Fruit fly (Drosophila melanogaster) whole organism, embryonic: Measurements from ENCODE around the gene CG9316.
A peak's percentile ranks its signal among the peaks of the same experiment; 100 is the strongest.

Experiments
- Awh ChIP-seq: fragments of 200-800 bp; sonication (Bioruptor generic); IDR thresholded peaks from 2 replicates; pipeline ENCODE4, ENCODE4 v1.3.6; 2022; ENCODE audit warnings: missing biosample characterization, missing genetic modification characterization
- B-H2 ChIP-seq: fragments of 200-800 bp; sonication (Bioruptor generic); optimal IDR thresholded peaks from 2 replicates; lab custom pipeline; 2018; ENCODE audit warnings: missing biosample characterization, mild to moderate bottlenecking, missing genetic modification characterization
- C15 ChIP-seq: fragments of 200-800 bp; sonication (Bioruptor generic); IDR thresholded peaks from 3 replicates; pipeline ENCODE4 v1.3.6; 2022; ENCODE audit warnings: missing biosample characterization, missing genetic modification characterization
- CG10209 ChIP-seq: fragments of 200-800 bp; sonication (Bioruptor generic); optimal IDR thresholded peaks from 3 replicates; lab custom pipeline; 2017; ENCODE audit warnings: missing biosample characterization, mild to moderate bottlenecking, missing genetic modification characterization, missing genetic modification reagents
- CG10321 ChIP-seq: fragments of 200-800 bp; sonication (Bioruptor generic); IDR thresholded peaks from 2 replicates; pipeline ENCODE4 v1.3.6; 2022; ENCODE audit warnings: missing biosample characterization, missing genetic modification characterization
- CG10543 ChIP-seq: fragments of 200-800 bp; sonication (Bioruptor generic); optimal IDR thresholded peaks from 3 replicates; lab custom pipeline; 2017; ENCODE audit warnings: missing biosample characterization, mild to moderate bottlenecking, missing genetic modification characterization, moderate library complexity
- CG11247 ChIP-seq: fragments of 200-800 bp; sonication (Bioruptor generic); IDR thresholded peaks from 2 replicates; pipeline ENCODE4 v1.3.6; 2022; ENCODE audit warnings: missing biosample characterization, missing genetic modification characterization
- CG11696 ChIP-seq: fragments of 200-800 bp; sonication (Bioruptor generic); IDR thresholded peaks from 2 replicates; pipeline ENCODE4 v1.3.6; 2022; ENCODE audit warnings: missing biosample characterization, missing genetic modification characterization
- CG1233 ChIP-seq: fragments of 200-800 bp; sonication (Bioruptor generic); optimal IDR thresholded peaks from 4 replicates; lab custom pipeline; 2018; ENCODE audit warnings: missing biosample characterization, mild to moderate bottlenecking, missing genetic modification characterization
- CG13287 ChIP-seq: fragments of 200-800 bp; sonication (Bioruptor generic); IDR thresholded peaks from 2 replicates; pipeline ENCODE4 v1.3.6; 2022; ENCODE audit warnings: missing biosample characterization, missing genetic modification characterization; ENCODE audit not compliant: partially characterized antibody
- CG15514 ChIP-seq: fragments of 200-800 bp; sonication (Bioruptor generic); optimal IDR thresholded peaks from 3 replicates; lab custom pipeline; 2017; ENCODE audit warnings: missing biosample characterization, missing genetic modification characterization, mild to moderate bottlenecking, moderate library complexity, missing genetic modification reagents
- CG1603 ChIP-seq: fragments of 200-800 bp; sonication (Bioruptor generic); optimal IDR thresholded peaks from 2 replicates; lab custom pipeline; 2019; ENCODE audit warnings: missing biosample characterization, mild to moderate bottlenecking, missing genetic modification characterization, moderate library complexity
- CG17568 ChIP-seq: fragments of 200-800 bp; sonication (Bioruptor generic); optimal IDR thresholded peaks from 2 replicates; lab custom pipeline; 2018; ENCODE audit warnings: missing biosample characterization, mild to moderate bottlenecking, missing genetic modification characterization, moderate library complexity
- CG32767 ChIP-seq: fragments of 200-800 bp; sonication (Bioruptor generic); IDR thresholded peaks from 2 replicates; pipeline ENCODE4 v1.3.6; 2022; ENCODE audit warnings: missing biosample characterization, missing genetic modification characterization
- CG3838 ChIP-seq: fragments of 200-800 bp; sonication (Bioruptor generic); optimal IDR thresholded peaks from 3 replicates; lab custom pipeline; 2016; ENCODE audit warnings: missing biosample characterization, missing genetic modification characterization
- CG4360 ChIP-seq: fragments of 200-800 bp; sonication (Bioruptor generic); IDR thresholded peaks from 2 replicates; pipeline ENCODE4 v1.3.6; 2022; ENCODE audit warnings: missing biosample characterization, missing genetic modification characterization
- CG5953 ChIP-seq: fragments of 200-800 bp; sonication (Bioruptor generic); IDR thresholded peaks from 2 replicates; pipeline ENCODE4 v1.3.6; 2022; ENCODE audit warnings: missing biosample characterization, missing genetic modification characterization
- CG8089 ChIP-seq: fragments of 200-800 bp; sonication (Bioruptor generic); optimal IDR thresholded peaks from 3 replicates; lab custom pipeline; 2016; ENCODE audit warnings: missing biosample characterization, missing genetic modification characterization
- CG8765 ChIP-seq: fragments of 200-800 bp; sonication (Bioruptor generic); IDR thresholded peaks from 2 replicates; pipeline ENCODE4 v1.3.6; 2022; ENCODE audit warnings: missing biosample characterization, missing genetic modification characterization
- CG9609 ChIP-seq: fragments of 200-800 bp; sonication (Bioruptor generic); optimal IDR thresholded peaks from 3 replicates; lab custom pipeline; 2016; ENCODE audit warnings: missing biosample characterization, missing genetic modification characterization
- CkIIα-i1 ChIP-seq: fragments of 200-800 bp; sonication (Bioruptor generic); IDR thresholded peaks from 2 replicates; pipeline ENCODE4 v1.3.6; 2022; ENCODE audit warnings: missing biosample characterization, missing genetic modification characterization
- D19B ChIP-seq: fragments of 200-800 bp; sonication (Bioruptor generic); optimal IDR thresholded peaks from 2 replicates; lab custom pipeline; 2017; ENCODE audit warnings: missing biosample characterization, mild to moderate bottlenecking, missing genetic modification characterization
- Dbx ChIP-seq: fragments of 200-800 bp; sonication (Bioruptor generic); IDR thresholded peaks from 3 replicates; pipeline ENCODE4 v1.3.6; 2022; ENCODE audit warnings: missing biosample characterization, missing genetic modification characterization
- Doc2 ChIP-seq: fragments of 200-800 bp; sonication (Bioruptor generic); IDR thresholded peaks from 2 replicates; pipeline ENCODE4 v1.3.6; 2022; ENCODE audit warnings: missing biosample characterization, missing genetic modification characterization
- E2f1 ChIP-seq: fragments of 200-800 bp; sonication (Bioruptor generic); IDR thresholded peaks from 2 replicates; pipeline ENCODE4 v1.3.6; 2022; ENCODE audit warnings: missing biosample characterization, missing genetic modification characterization
- Fer3 ChIP-seq: fragments of 200-800 bp; sonication (Bioruptor generic); optimal IDR thresholded peaks from 2 replicates; lab custom pipeline; 2018; ENCODE audit warnings: missing biosample characterization, mild to moderate bottlenecking, missing genetic modification characterization, moderate library complexity
- HLH4C ChIP-seq: fragments of 200-800 bp; sonication (Bioruptor generic); IDR thresholded peaks from 3 replicates; pipeline ENCODE4 v1.3.6; 2022; ENCODE audit warnings: missing biosample characterization, missing genetic modification characterization; ENCODE audit not compliant: partially characterized antibody
- Hr78 ChIP-seq, 2 experiments: fragments of 200-800 bp in 1 of 2; fragments of >200 bp in 1 of 2; sonication (Bioruptor generic) in 1 of 2; optimal IDR thresholded peaks; 2 replicates each; lab custom pipeline; 2017 to 2019; ENCODE audit warnings: missing biosample characterization in 2 of 2, missing genetic modification characterization in 2 of 2, mild to moderate bottlenecking in 1 of 2, moderate library complexity in 1 of 2
- Kr ChIP-seq: fragments of 200-800 bp; sonication (Bioruptor generic); optimal IDR thresholded peaks from 2 replicates; lab custom pipeline; 2017; ENCODE audit warnings: missing biosample characterization, mild to moderate bottlenecking, missing genetic modification characterization
- NC2α ChIP-seq: fragments of 200-800 bp; sonication (Bioruptor generic); optimal IDR thresholded peaks from 2 replicates; lab custom pipeline; 2016; ENCODE audit warnings: missing biosample characterization, missing genetic modification characterization
- Neu2 ChIP-seq: fragments of 200-800 bp; sonication (Bioruptor generic); optimal IDR thresholded peaks from 3 replicates; lab custom pipeline; 2016; ENCODE audit warnings: missing biosample characterization, missing genetic modification characterization, borderline replicate concordance
- PHDP ChIP-seq: fragments of 200-800 bp; sonication (Bioruptor generic); optimal IDR thresholded peaks from 3 replicates; lab custom pipeline; 2018; ENCODE audit warnings: missing biosample characterization, mild to moderate bottlenecking, missing genetic modification characterization, moderate library complexity
- Sox100B ChIP-seq: fragments of 200-800 bp; sonication (Bioruptor generic); optimal IDR thresholded peaks from 3 replicates; lab custom pipeline; 2018; ENCODE audit warnings: missing biosample characterization, mild to moderate bottlenecking, missing genetic modification characterization
- YL-1 ChIP-seq: fragments of 200-800 bp; sonication (Bioruptor generic); optimal IDR thresholded peaks from 3 replicates; lab custom pipeline; 2017; ENCODE audit warnings: missing biosample characterization, mild to moderate bottlenecking, missing genetic modification characterization
- ap ChIP-seq: fragments of 200-800 bp; sonication (Bioruptor generic); IDR thresholded peaks from 2 replicates; pipeline ENCODE4 v1.3.6; 2022; ENCODE audit warnings: missing biosample characterization, missing genetic modification characterization
- ara ChIP-seq: fragments of 200-800 bp; sonication (Bioruptor generic); IDR thresholded peaks from 2 replicates; pipeline ENCODE4 v1.3.6; 2022; ENCODE audit warnings: missing biosample characterization, missing genetic modification characterization
- bbx ChIP-seq: fragments of 200-800 bp; sonication (Bioruptor generic); IDR thresholded peaks from 2 replicates; pipeline ENCODE4 v1.3.6; 2022; ENCODE audit warnings: missing biosample characterization, missing genetic modification characterization; ENCODE audit not compliant: partially characterized antibody
- dimm ChIP-seq: fragments of 200-800 bp; sonication (Bioruptor generic); IDR thresholded peaks from 2 replicates; pipeline ENCODE4 v1.3.6; 2022; ENCODE audit warnings: missing biosample characterization, missing genetic modification characterization
- fd64A ChIP-seq: fragments of 200-800 bp; sonication (Bioruptor generic); optimal IDR thresholded peaks from 3 replicates; lab custom pipeline; 2018; ENCODE audit warnings: missing biosample characterization, mild to moderate bottlenecking, missing genetic modification characterization
- kay ChIP-seq: fragments of 200-800 bp; sonication (Bioruptor generic); optimal IDR thresholded peaks from 2 replicates; lab custom pipeline; 2016; ENCODE audit warnings: missing biosample characterization, missing genetic modification characterization
- onecut ChIP-seq: fragments of 200-800 bp; sonication (Bioruptor generic); IDR thresholded peaks from 2 replicates; pipeline ENCODE4 v1.3.6; 2022; ENCODE audit warnings: missing biosample characterization, missing genetic modification characterization
- peb ChIP-seq: fragments of 200-800 bp; sonication (Bioruptor generic); IDR thresholded peaks from 2 replicates; pipeline ENCODE4 v1.3.6; 2022; ENCODE audit warnings: missing biosample characterization, missing genetic modification characterization
- pfk ChIP-seq: fragments of 200-800 bp; sonication (Bioruptor generic); optimal IDR thresholded peaks from 2 replicates; lab custom pipeline; 2018; ENCODE audit warnings: missing biosample characterization, mild to moderate bottlenecking, missing genetic modification characterization, moderate library complexity
- pho ChIP-seq: fragments of 200-800 bp; sonication (Bioruptor generic); optimal IDR thresholded peaks from 2 replicates; lab custom pipeline; 2016; ENCODE audit warnings: missing biosample characterization, missing genetic modification characterization
- prd ChIP-seq, 3 experiments: fragments of >200 bp in 2 of 3; fragments of 200-800 bp in 1 of 3; sonication (Bioruptor generic) in 1 of 3; optimal IDR thresholded peaks in 2 of 3; IDR thresholded peaks in 1 of 3; 2 replicates in 2 of 3; 3 replicates in 1 of 3; pipeline versions ENCODE4 v1.3.6 to Lab custom; 2017 to 2022; ENCODE audit warnings: missing biosample characterization in 1 of 3, missing genetic modification characterization in 1 of 3
- slp2 ChIP-seq: fragments of 200-800 bp; sonication (Bioruptor generic); optimal IDR thresholded peaks from 2 replicates; lab custom pipeline; 2016; ENCODE audit warnings: missing biosample characterization, missing genetic modification characterization
- sr ChIP-seq: fragments of 200-800 bp; sonication (Bioruptor generic); IDR thresholded peaks from 3 replicates; pipeline ENCODE4 v1.3.6; 2022; ENCODE audit warnings: missing biosample characterization, missing genetic modification characterization
- stwl ChIP-seq: fragments of 200-800 bp; sonication (Bioruptor generic); optimal IDR thresholded peaks from 3 replicates; lab custom pipeline; 2018; ENCODE audit warnings: missing biosample characterization, mild to moderate bottlenecking, missing genetic modification characterization, moderate library complexity
- trh ChIP-seq: fragments of 200-800 bp; sonication (Bioruptor generic); optimal IDR thresholded peaks from 2 replicates; lab custom pipeline; 2016; ENCODE audit warnings: missing biosample characterization, missing genetic modification characterization
- tx ChIP-seq: fragments of 200-800 bp; sonication (Bioruptor generic); optimal IDR thresholded peaks from 2 replicates; lab custom pipeline; 2016; ENCODE audit warnings: missing biosample characterization, missing genetic modification characterization

CG9316 gene

dm6 chr2L:20758188-20758846 lies 32.0 kb upstream of the CG9316 start (continued):
- TF ChIP-seq Sox100B (GFP tag; lab: Kevin White, UChicago) (no peak), tx (GFP tag; lab: Kevin White, UChicago) (no peak), Fer3 (tag; lab: Kevin White, UChicago) (no peak), onecut (GFP tag; lab: Robert Waterston, UW) (no peak), YL-1 (GFP tag; lab: Kevin White, UChicago) (no peak), CG32767 (no peak), fd64A (GFP tag; lab: Kevin White, UChicago) (no peak), bbx (GFP tag; lab: Robert Waterston, UW) (peak; percentile 30; the same call in 1 of the 2 replicates), C15 (GFP tag; lab: Robert Waterston, UW) (no peak), NC2α (no peak), Kr (no peak), PHDP (tag; lab: Kevin White, UChicago) (peak; percentile 10), ap (GFP tag; lab: Robert Waterston, UW) (no peak), HLH4C (GFP tag; lab: Robert Waterston, UW) (no peak), peb (GFP tag; lab: Robert Waterston, UW) (no peak), CG15514 (GFP tag; lab: Kevin White, UChicago) (no peak), pho (no peak), trh (GFP tag; lab: Kevin White, UChicago) (no peak), stwl (tag; lab: Kevin White, UChicago) (no peak), D19B (GFP tag; lab: Kevin White, UChicago) (no peak), CG17568 (no peak), CG4360 (GFP tag; lab: Robert Waterston, UW) (peak; percentile 76), CG9609 (no peak), prd (optimal IDR thresholded peaks at IDR 0.05; lab: Kevin White, UChicago) (no peak), prd (GFP tag; IDR thresholded peaks at IDR 0.05; lab: Robert Waterston, UW) (no peak), sr (GFP tag; lab: Robert Waterston, UW) (no peak), CG8765 (GFP tag; lab: Robert Waterston, UW) (no peak), CG13287 (GFP tag; lab: Robert Waterston, UW) (no peak), CG10543 (GFP tag; lab: Kevin White, UChicago) (peak; percentile 0), ara (GFP tag; lab: Robert Waterston, UW) (no peak), CG11696 (GFP tag; lab: Robert Waterston, UW) (no peak), Dbx (GFP tag; lab: Robert Waterston, UW) (no peak), Neu2 (GFP tag; lab: Kevin White, UChicago) (no peak), dimm (GFP tag; lab: Robert Waterston, UW) (no peak), CG11247 (GFP tag; lab: Robert Waterston, UW) (0 out of 2 replicates have a peak, but pooled peaks have one; percentile 23), CG10321 (0 out of 2 replicates have a peak, but pooled peaks have one; percentile 24), CG5953 (GFP tag; lab: Robert Waterston, UW) (no peak), E2f1 (no peak), B-H2 (GFP tag; lab: Kevin White, UChicago) (no peak), Doc2 (GFP tag; lab: Robert Waterston, UW) (no peak), Hr78 (GFP tag; optimal IDR thresholded peaks at IDR 0.05; lab: Kevin White, UChicago) (no peak), slp2 (GFP tag; lab: Kevin White, UChicago) (no peak), CG1233 (GFP tag; lab: Kevin White, UChicago) (no peak), CG8089 (GFP tag; lab: Kevin White, UChicago) (no peak), kay (GFP tag; lab: Kevin White, UChicago) (no peak), Awh (GFP tag; lab: Robert Waterston, UW) (0 out of 2 replicates have a peak, but pooled peaks have one; percentile 42), CG10209 (no peak), CkIIα-i1 (GFP tag; lab: Robert Waterston, UW) (no peak), CG1603 (tag; lab: Kevin White, UChicago) (no peak), pfk (GFP tag; lab: Kevin White, UChicago) (peak; percentile 28), CG3838 (GFP tag; lab: Kevin White, UChicago) (no peak)
